Fruit fly (Drosophila melanogaster) whole organism, adult: ENCODE data around the gene CG32236.

Experiments used
- CG11617 ChIP-seq: fragments of 200-800 bp; sonication (Bioruptor generic); optimal IDR thresholded peaks from 2 replicates; lab custom pipeline; 2017; ENCODE audit warnings: mild to moderate bottlenecking, missing biosample characterization, missing genetic modification reagents, missing genetic modification characterization
- CG12768 ChIP-seq: fragments of 200-800 bp; sonication (Bioruptor generic); optimal IDR thresholded peaks from 2 replicates; lab custom pipeline; 2017; ENCODE audit warnings: missing biosample characterization, missing genetic modification characterization, mild to moderate bottlenecking, moderate library complexity, missing genetic modification reagents
- CG5204 ChIP-seq: fragments of 200-800 bp; sonication (Bioruptor generic); optimal IDR thresholded peaks from 2 replicates; lab custom pipeline; 2016; ENCODE audit warnings: missing biosample characterization, missing genetic modification characterization
- Crg-1 ChIP-seq: fragments of 200-800 bp; sonication (Bioruptor generic); optimal IDR thresholded peaks from 2 replicates; lab custom pipeline; 2016; ENCODE audit warnings: missing biosample characterization, missing genetic modification characterization
- Hr96 ChIP-seq: fragments of 200-800 bp; sonication (Bioruptor generic); optimal IDR thresholded peaks from 2 replicates; lab custom pipeline; 2016; ENCODE audit warnings: missing biosample characterization, missing genetic modification characterization
- Mnt ChIP-seq: fragments of 200-800 bp; sonication (Bioruptor generic); optimal IDR thresholded peaks from 2 replicates; lab custom pipeline; 2016; ENCODE audit warnings: missing biosample characterization, mild to moderate bottlenecking, missing genetic modification characterization
- cic ChIP-seq: fragments of 200-800 bp; sonication (Bioruptor generic); optimal IDR thresholded peaks from 2 replicates; lab custom pipeline; 2017; ENCODE audit warnings: missing biosample characterization, mild to moderate bottlenecking, missing genetic modification characterization, moderate library complexity
- kay ChIP-seq: fragments of 200-800 bp; sonication (Bioruptor generic); peaks from one replicate; lab custom pipeline; 2016; ENCODE audit warnings: missing biosample characterization, missing genetic modification characterization, borderline replicate concordance
- pad ChIP-seq: fragments of 200-800 bp; sonication (Bioruptor generic); optimal IDR thresholded peaks from 3 replicates; lab custom pipeline; 2017; ENCODE audit warnings: missing biosample characterization, missing genetic modification characterization, mild to moderate bottlenecking, moderate library complexity, missing genetic modification reagents
- toe ChIP-seq: fragments of 200-800 bp; sonication (Bioruptor generic); optimal IDR thresholded peaks from 2 replicates; lab custom pipeline; 2016; ENCODE audit warnings: missing biosample characterization, missing genetic modification characterization

dm6 chr3L:4647976-4648375 lies 19.2 kb downstream of the CG32236 start, which contains the start of gene TTLL1B:
- TF ChIP-seq CG12768 (GFP tag; lab: Kevin White, UChicago): no peak
- TF ChIP-seq kay (GFP tag; lab: Kevin White, UChicago): no peak
- no peak for TF ChIP-seq toe
- no peak for TF ChIP-seq CG11617 (GFP tag; lab: Kevin White, UChicago)
- TF ChIP-seq CG5204 (GFP tag; lab: Kevin White, UChicago): no peak
- TF ChIP-seq Crg-1 (GFP tag; lab: Kevin White, UChicago): no peak
- TF ChIP-seq pad: no peak
- TF ChIP-seq Mnt (GFP tag; lab: Kevin White, UChicago): no peak
- TF ChIP-seq cic (GFP tag; lab: Kevin White, UChicago): no peak
- no peak for TF ChIP-seq Hr96 (GFP tag; lab: Kevin White, UChicago)
